Worm (Caenorhabditis elegans) whole organism, L4/young adult: ENCODE measurements around the gene K09E2.1.
"Not testable (repeated sequence)": the region's sequence is repeated elsewhere in the genome, so short reads cannot be mapped to it uniquely, and the experiment has no call there.

Source experiments
- dao-5 ChIP-seq: sonication (generic microtip); optimal IDR thresholded peaks from 2 replicates; lab custom pipeline; 2016; ENCODE audit warnings: missing genotype, missing genetic modification characterization, moderate library complexity, missing compliant biosample characterization
- him-1 ChIP-seq: sonication (generic microtip); optimal IDR thresholded peaks from 2 replicates; lab custom pipeline; 2016; ENCODE audit warnings: missing genotype, missing genetic modification reagents, missing genetic modification characterization, missing compliant biosample characterization

DNA sequence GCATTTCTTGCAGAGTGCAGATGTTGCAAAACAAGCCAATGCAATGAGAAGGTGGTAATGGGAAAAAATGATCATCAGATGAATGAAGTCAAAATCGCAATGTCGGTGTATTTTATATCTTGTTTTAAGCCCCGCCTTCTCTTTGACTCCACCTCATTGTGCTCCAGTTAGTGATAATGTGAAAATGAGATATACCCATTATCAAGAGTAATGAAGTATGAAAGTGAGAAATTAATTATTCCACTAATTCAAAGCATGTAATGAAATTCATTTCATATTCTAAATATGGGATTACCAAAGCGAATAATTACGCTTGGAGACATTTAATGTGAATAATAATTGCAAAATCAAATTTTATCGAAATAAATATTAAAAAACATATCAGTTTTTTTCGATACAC is 50.1 kb downstream of the K09E2.1 start, which contains the start of gene M02D8.6:
- not testable (repeated sequence) for TF ChIP-seq him-1, dao-5
